Worm (Caenorhabditis elegans) whole organism, L4 larva: Measurements from ENCODE around the gene K10C2.12.

Experiments
- D1046.2 ChIP-seq: fragments of 200-800 bp; sonication (Bioruptor generic); IDR thresholded peaks from 2 replicates; pipeline ENCODE4 v1.3.6; 2022; ENCODE audit warnings: missing genetic modification characterization, missing compliant biosample characterization
- F10B5.3 ChIP-seq: sonication (generic microtip); optimal IDR thresholded peaks from 2 replicates; lab custom pipeline; 2016; ENCODE audit warnings: mild to moderate bottlenecking, missing genetic modification characterization, missing compliant biosample characterization
- F49E8.2 ChIP-seq: sonication (generic microtip); optimal IDR thresholded peaks from 2 replicates; lab custom pipeline; 2016; ENCODE audit warnings: missing compliant biosample characterization, mild to moderate bottlenecking, missing genetic modification characterization, borderline replicate concordance
- Y48G9A.11 ChIP-seq: fragments of 200-800 bp; sonication (Bioruptor generic); IDR thresholded peaks from 2 replicates; pipeline ENCODE4 v1.3.6; 2022; ENCODE audit warnings: missing genetic modification reagents, missing genetic modification characterization, missing compliant biosample characterization
- Y5F2A.4 ChIP-seq: fragments of 200-800 bp; sonication (Bioruptor generic); optimal IDR thresholded peaks from 2 replicates; lab custom pipeline; 2018; ENCODE audit warnings: mild to moderate bottlenecking, missing genetic modification characterization, missing compliant biosample characterization
- Y75B8A.6 ChIP-seq: fragments of 200-800 bp; sonication (Bioruptor generic); IDR thresholded peaks from 2 replicates; pipeline ENCODE4 v1.3.6; 2022; ENCODE audit warnings: missing genetic modification reagents, missing genetic modification characterization, missing compliant biosample characterization
- ZK546.5 ChIP-seq, 2 experiments: sonication (generic microtip); optimal IDR thresholded peaks; 2 replicates each; lab custom pipeline; 2017; ENCODE audit warnings: missing biosample characterization in 2 of 2, missing genetic modification characterization in 2 of 2
- aly-2 ChIP-seq: sonication (generic microtip); optimal IDR thresholded peaks from 2 replicates; lab custom pipeline; 2018; ENCODE audit warnings: missing biosample characterization, missing genetic modification characterization
- arid-1 ChIP-seq: fragments of 200-800 bp; sonication (Bioruptor generic); conservative IDR thresholded peaks from 2 replicates; pipeline ENCODE4 v1.3.6; 2022; ENCODE audit warnings: missing genetic modification reagents, missing genetic modification characterization, missing compliant biosample characterization
- ceh-32 ChIP-seq: sonication (generic microtip); optimal IDR thresholded peaks from 2 replicates; lab custom pipeline; 2016; ENCODE audit warnings: mild to moderate bottlenecking, missing genetic modification characterization, missing compliant biosample characterization; ENCODE audit not compliant: poor library complexity
- ceh-62 ChIP-seq: sonication (generic microtip); optimal IDR thresholded peaks from 2 replicates; lab custom pipeline; 2017; ENCODE audit warnings: missing biosample characterization, missing genetic modification characterization
- ces-1 ChIP-seq: fragments of 150-350 bp; sonication (generic microtip); optimal IDR thresholded peaks from 4 replicates; lab custom pipeline; 2014; ENCODE audit warnings: missing biosample characterization, missing genetic modification reagents, missing genetic modification characterization
- daf-16 ChIP-seq, 3 experiments: sonication (generic microtip); optimal IDR thresholded peaks; 2 replicates each; lab custom pipeline; 2016 to 2017; ENCODE audit warnings: missing genetic modification characterization in 3 of 3, missing genetic modification reagents in 3 of 3, mild to moderate bottlenecking in 2 of 3, missing compliant biosample characterization in 2 of 3, missing biosample characterization in 1 of 3, moderate library complexity in 1 of 3
- dmd-6 ChIP-seq: fragments of 200-800 bp; sonication (Bioruptor generic); IDR thresholded peaks from 2 replicates; pipeline ENCODE4 v1.3.6; 2022; ENCODE audit warnings: missing genetic modification reagents, missing genetic modification characterization, missing compliant biosample characterization
- dpl-1 ChIP-seq: fragments of 150-350 bp; optimal IDR thresholded peaks from 2 replicates; lab custom pipeline; 2014; ENCODE audit warnings: missing biosample characterization, missing genetic modification reagents, missing genetic modification characterization
- duxl-1 ChIP-seq: sonication (generic microtip); optimal IDR thresholded peaks from 2 replicates; lab custom pipeline; 2016; ENCODE audit warnings: mild to moderate bottlenecking, missing genetic modification characterization, moderate library complexity, missing compliant biosample characterization; ENCODE audit not compliant: poor library complexity
- egl-27 ChIP-seq: sonication (generic microtip); optimal IDR thresholded peaks from 3 replicates; lab custom pipeline; 2017; ENCODE audit warnings: missing biosample characterization, missing genetic modification reagents, missing genetic modification characterization
- fos-1 ChIP-seq: fragments of 150-350 bp; optimal IDR thresholded peaks from 2 replicates; lab custom pipeline; 2014; ENCODE audit warnings: missing biosample characterization, missing genetic modification characterization
- hif-1 ChIP-seq, 2 experiments: sonication (generic microtip); optimal IDR thresholded peaks; 2 replicates each; lab custom pipeline; 2016 to 2017; ENCODE audit warnings: missing compliant biosample characterization in 2 of 2, missing genetic modification characterization in 2 of 2, missing genetic modification reagents in 2 of 2, missing genotype in 2 of 2, mild to moderate bottlenecking in 1 of 2
- hlh-11 ChIP-seq: fragments of 200-800 bp; sonication (Bioruptor generic); optimal IDR thresholded peaks from 2 replicates; lab custom pipeline; 2018; ENCODE audit warnings: mild to moderate bottlenecking, missing genetic modification characterization, missing compliant biosample characterization
- hmg-1.1 ChIP-seq: fragments of 200-800 bp; sonication (Bioruptor generic); IDR thresholded peaks from 2 replicates; pipeline ENCODE4 v1.3.6; 2022; ENCODE audit warnings: missing genetic modification reagents, missing genetic modification characterization, missing compliant biosample characterization
- lin-39 ChIP-seq: fragments of 150-350 bp; optimal IDR thresholded peaks from 2 replicates; lab custom pipeline; 2014; ENCODE audit warnings: missing biosample characterization, missing genetic modification reagents, missing genetic modification characterization
- lsy-2 ChIP-seq, 2 experiments: fragments of 150-350 bp in 1 of 2; sonication (generic microtip) in 1 of 2; optimal IDR thresholded peaks; 2 replicates each; lab custom pipeline; 2014 to 2017; ENCODE audit warnings: missing biosample characterization in 2 of 2, missing genetic modification characterization in 2 of 2
- mdt-29 ChIP-seq: fragments of 200-800 bp; sonication (Bioruptor generic); IDR thresholded peaks from 2 replicates; pipeline ENCODE4 v1.3.6; 2022; ENCODE audit warnings: missing genetic modification reagents, missing genetic modification characterization, missing compliant biosample characterization
- mes-2 ChIP-seq: sonication (generic microtip); optimal IDR thresholded peaks from 2 replicates; lab custom pipeline; 2016; ENCODE audit warnings: missing genotype, mild to moderate bottlenecking, missing genetic modification characterization, missing compliant biosample characterization; ENCODE audit not compliant: poor library complexity, severe bottlenecking
- nhr-102 ChIP-seq: sonication (generic microtip); optimal IDR thresholded peaks from 2 replicates; lab custom pipeline; 2016; ENCODE audit warnings: mild to moderate bottlenecking, missing genetic modification characterization, moderate library complexity, missing compliant biosample characterization
- nhr-28 ChIP-seq: fragments of 150-350 bp; optimal IDR thresholded peaks from 2 replicates; lab custom pipeline; 2014; ENCODE audit warnings: missing biosample characterization, missing genetic modification characterization
- nhr-48 ChIP-seq: sonication (generic microtip); optimal IDR thresholded peaks from 2 replicates; lab custom pipeline; 2016; ENCODE audit warnings: mild to moderate bottlenecking, missing genetic modification characterization, missing compliant biosample characterization
- nhr-76 ChIP-seq: fragments of 150-350 bp; optimal IDR thresholded peaks from 2 replicates; lab custom pipeline; 2014; ENCODE audit warnings: missing biosample characterization, missing genetic modification characterization
- nhr-77 ChIP-seq: fragments of 150-350 bp; optimal IDR thresholded peaks from 2 replicates; lab custom pipeline; 2014; ENCODE audit warnings: missing biosample characterization, missing genetic modification characterization
- pha-4 ChIP-seq, 2 experiments: fragments of 150-350 bp in 1 of 2; fragments of 200-800 bp in 1 of 2; sonication (Bioruptor generic) in 1 of 2; IDR thresholded peaks in 1 of 2; optimal IDR thresholded peaks in 1 of 2; 2 replicates each; pipeline versions ENCODE4 v1.3.6 to Lab custom; 2014 to 2022; ENCODE audit warnings: missing genetic modification characterization in 2 of 2, missing genetic modification reagents in 2 of 2, missing biosample characterization in 1 of 2, missing compliant biosample characterization in 1 of 2
- php-3 ChIP-seq: fragments of 200-800 bp; sonication (Bioruptor generic); IDR thresholded peaks from 2 replicates; pipeline ENCODE4 v1.3.6; 2022; ENCODE audit warnings: missing genetic modification reagents, missing genetic modification characterization, missing compliant biosample characterization
- pqm-1 ChIP-seq: sonication (generic microtip); optimal IDR thresholded peaks from 2 replicates; lab custom pipeline; 2017; ENCODE audit warnings: missing biosample characterization, missing genetic modification characterization
- sdz-12 ChIP-seq: fragments of 200-800 bp; sonication (Bioruptor generic); optimal IDR thresholded peaks from 2 replicates; lab custom pipeline; 2018; ENCODE audit warnings: mild to moderate bottlenecking, missing genetic modification characterization, missing compliant biosample characterization
- set-16 ChIP-seq: fragments of 200-800 bp; sonication (Bioruptor generic); IDR thresholded peaks from 2 replicates; pipeline ENCODE4 v1.3.6; 2022; ENCODE audit warnings: missing genetic modification reagents, missing genetic modification characterization, missing compliant biosample characterization
- snpc-1.2 ChIP-seq: fragments of 200-800 bp; sonication (Bioruptor generic); IDR thresholded peaks from 2 replicates; pipeline ENCODE4 v1.3.6; 2022; ENCODE audit warnings: missing genetic modification reagents, missing genetic modification characterization, missing compliant biosample characterization
- spr-1 ChIP-seq: sonication (generic microtip); optimal IDR thresholded peaks from 2 replicates; lab custom pipeline; 2016; ENCODE audit warnings: mild to moderate bottlenecking, missing genetic modification characterization, missing compliant biosample characterization
- unc-130 ChIP-seq: sonication (generic microtip); optimal IDR thresholded peaks from 2 replicates; lab custom pipeline; 2016; ENCODE audit warnings: missing genetic modification reagents, missing genetic modification characterization, missing compliant biosample characterization
- unc-39 ChIP-seq: sonication (generic microtip); optimal IDR thresholded peaks from 2 replicates; lab custom pipeline; 2017; ENCODE audit warnings: missing biosample characterization, missing genetic modification characterization
- unc-62 ChIP-seq, 3 experiments: fragments of 150-350 bp in 1 of 3; sonication (generic microtip); optimal IDR thresholded peaks in 2 of 3; peaks in 1 of 3; 1 replicate in 1 of 3; 2 replicates in 2 of 3; lab custom pipeline; 2014 to 2017; ENCODE audit warnings: missing biosample characterization in 3 of 3, missing genetic modification characterization in 3 of 3, missing genetic modification reagents in 3 of 3, missing genotype in 1 of 3
- vab-7 ChIP-seq: fragments of 200-800 bp; sonication (Bioruptor generic); IDR thresholded peaks from 2 replicates; pipeline ENCODE4 v1.3.6; 2022; ENCODE audit warnings: missing genetic modification reagents, missing genetic modification characterization, missing compliant biosample characterization
- zip-2 ChIP-seq: fragments of 150-350 bp; optimal IDR thresholded peaks from 2 replicates; lab custom pipeline; 2014; ENCODE audit warnings: missing biosample characterization, missing genetic modification characterization
- ztf-11 ChIP-seq: fragments of 150-350 bp; optimal IDR thresholded peaks from 2 replicates; lab custom pipeline; 2014; ENCODE audit warnings: missing biosample characterization, missing genetic modification characterization

Gene K10C2.12

ce11 chrX:6420681-6421080, at the start of gene K10C2.12:
K10C2.12 (minus strand) TSS chrX:6420781.
- TF ChIP-seq zip-2 (tag; lab: Kevin White, UChicago) (no peak), F10B5.3 (tag; lab: Kevin White, UChicago) (no peak), vab-7 (GFP tag; lab: Robert Waterston, UW) (no peak), snpc-1.2 (GFP tag; lab: Robert Waterston, UW) (no peak), ZK546.5 (tag; optimal IDR thresholded peaks at IDR 0.05; lab: Kevin White, UChicago) (no peak), sdz-12 (GFP tag; lab: Kevin White, UChicago) (no peak), hlh-11 (no peak), nhr-48 (no peak), fos-1 (tag; lab: Kevin White, UChicago) (no peak), duxl-1 (tag; lab: Kevin White, UChicago) (no peak), dpl-1 (GFP tag; lab: Kevin White, UChicago) (no peak), nhr-102 (tag; lab: Kevin White, UChicago) (no peak), lsy-2 (tag; optimal IDR thresholded peaks at IDR 0.05; lab: Kevin White, UChicago) (no peak), spr-1 (tag; lab: Kevin White, UChicago) (no peak), Y48G9A.11 (GFP tag; lab: Robert Waterston, UW) (no peak), nhr-77 (tag; lab: Kevin White, UChicago) (no peak), egl-27 (no peak), D1046.2 (GFP tag; lab: Robert Waterston, UW) (no peak), hmg-1.1 (no peak), nhr-76 (tag; lab: Kevin White, UChicago) (no peak)

ce11 chrX:6468499-6468898, 47.9 kb upstream of the K10C2.12 start, which contains the start of gene C15B12.9:
C15B12.9 (plus strand) TSS chrX:6468799.
- TF ChIP-seq unc-62 (GFP tag; optimal IDR thresholded peaks at IDR 0.05 in 1 of 2; lab: Kevin White, UChicago) (peak in 1 of 2 experiments; percentile 42), unc-62 (tag; optimal IDR thresholded peaks at IDR 0.05; lab: Kevin White, UChicago) (no peak), Y75B8A.6 (GFP tag; lab: Robert Waterston, UW) (no peak)
- TF ChIP-seq, all 104 proteins: peak for 1

ce11 chrX:6467462-6467861, 46.9 kb upstream of the K10C2.12 start, which contains the start of gene C15B12.3:
C15B12.3 (minus strand) TSS chrX:6467562.
- no peak for TF ChIP-seq lin-39 (tag; lab: Kevin White, UChicago)
- TF ChIP-seq unc-62 (GFP tag; optimal IDR thresholded peaks at IDR 0.05 in 1 of 2; lab: Kevin White, UChicago), result peak in 1 of 2 experiments; percentile 57
- TF ChIP-seq unc-62 (tag; optimal IDR thresholded peaks at IDR 0.05; lab: Kevin White, UChicago), result no peak

- TF ChIP-seq ztf-11, result no peak
- TF ChIP-seq daf-16 (GFP tag; optimal IDR thresholded peaks at IDR 0.05; lab: Kevin White, UChicago), result no peak
- TF ChIP-seq daf-16 (tag; optimal IDR thresholded peaks at IDR 0.05; lab: Kevin White, UChicago), result peak; percentile 56
- no peak for TF ChIP-seq hlh-11
- TF ChIP-seq unc-39, result no peak
- peak; percentile 68 for TF ChIP-seq dmd-6
- TF ChIP-seq set-16 (GFP tag; lab: Robert Waterston, UW), result no peak
- no peak for TF ChIP-seq mes-2 (tag; lab: Kevin White, UChicago)
- no peak for TF ChIP-seq aly-2 (tag; lab: Kevin White, UChicago)
- TF ChIP-seq arid-1 (GFP tag; lab: Robert Waterston, UW), result no peak
- TF ChIP-seq ces-1 (GFP tag; lab: Kevin White, UChicago), result no peak
- TF ChIP-seq F49E8.2 (tag; lab: Kevin White, UChicago), result no peak
- no peak for TF ChIP-seq ZK546.5 (tag; optimal IDR thresholded peaks at IDR 0.05; lab: Kevin White, UChicago)
- TF ChIP-seq ceh-32 (tag; lab: Kevin White, UChicago), result no peak
- TF ChIP-seq ceh-62, result no peak
- TF ChIP-seq nhr-28 (tag; lab: Kevin White, UChicago), result peak; percentile 15
- no peak for TF ChIP-seq fos-1 (tag; lab: Kevin White, UChicago)
- no peak for TF ChIP-seq hif-1 (tag; optimal IDR thresholded peaks at IDR 0.05; lab: Kevin White, UChicago)
- no peak for TF ChIP-seq nhr-102 (tag; lab: Kevin White, UChicago)
- TF ChIP-seq unc-130 (GFP tag; lab: Kevin White, UChicago), result no peak
- TF ChIP-seq php-3, result no peak
- TF ChIP-seq mdt-29 (GFP tag; lab: Robert Waterston, UW), result no peak
- TF ChIP-seq pqm-1 (tag; lab: Kevin White, UChicago), result peak; percentile 84
- no peak for TF ChIP-seq Y5F2A.4 (GFP tag; lab: Kevin White, UChicago)
- TF ChIP-seq dpl-1 (GFP tag; lab: Kevin White, UChicago), result no peak
- no peak for TF ChIP-seq pha-4 (GFP tag; IDR thresholded peaks at IDR 0.05; lab: Robert Waterston, UW)
- TF ChIP-seq pha-4 (tag; optimal IDR thresholded peaks at IDR 0.05; lab: Kevin White, UChicago), result no peak
These were observed 42.4 kb upstream of the K10C2.12 start, which contains the start of gene C15B12.2 for ce11 chrX:6462995-6463462. C15B12.2 (plus strand) TSS chrX:6463412.
